Fruit fly (Drosophila melanogaster) whole organism, pupa: ENCODE results near the gene ERR.
A peak's percentile ranks its signal among the peaks of the same experiment; 100 is the strongest.

Experiments
- CG10348 ChIP-seq: fragments of 200-800 bp; sonication (Bioruptor generic); IDR thresholded peaks from 2 replicates; pipeline ENCODE4 v1.3.6; 2022; ENCODE audit warnings: missing biosample characterization, missing genetic modification characterization
- CG12605 ChIP-seq: fragments of 200-800 bp; sonication (Bioruptor generic); IDR thresholded peaks from 2 replicates; pipeline ENCODE4 v1.3.6; 2022; ENCODE audit warnings: missing biosample characterization, missing genetic modification characterization
- CG13204 ChIP-seq: fragments of 200-800 bp; sonication (Bioruptor generic); optimal IDR thresholded peaks from 2 replicates; lab custom pipeline; 2018; ENCODE audit warnings: missing biosample characterization, mild to moderate bottlenecking, missing genetic modification characterization, moderate library complexity
- CG14655 ChIP-seq: fragments of 200-800 bp; sonication (Bioruptor generic); optimal IDR thresholded peaks from 3 replicates; lab custom pipeline; 2017; ENCODE audit warnings: mild to moderate bottlenecking, missing biosample characterization, missing genetic modification reagents, missing genetic modification characterization
- CG15710 ChIP-seq: fragments of 200-800 bp; sonication (Bioruptor generic); optimal IDR thresholded peaks from 2 replicates; lab custom pipeline; 2018; ENCODE audit warnings: missing biosample characterization, mild to moderate bottlenecking, missing genetic modification characterization, moderate library complexity
- CG17806 ChIP-seq: fragments of 200-800 bp; sonication (Bioruptor generic); optimal IDR thresholded peaks from 2 replicates; lab custom pipeline; 2018; ENCODE audit warnings: missing biosample characterization, mild to moderate bottlenecking, missing genetic modification characterization, moderate library complexity
- CG32121 ChIP-seq: fragments of 200-800 bp; sonication (Bioruptor generic); IDR thresholded peaks from 2 replicates; pipeline ENCODE4 v1.3.6; 2022; ENCODE audit warnings: missing biosample characterization, missing genetic modification characterization
- CG34367 ChIP-seq: fragments of 200-800 bp; sonication (Bioruptor generic); optimal IDR thresholded peaks from 2 replicates; lab custom pipeline; 2018; ENCODE audit warnings: missing biosample characterization, mild to moderate bottlenecking, missing genetic modification characterization
- CG4496 ChIP-seq: fragments of 200-800 bp; sonication (Bioruptor generic); IDR thresholded peaks from 3 replicates; pipeline ENCODE4 v1.3.6; 2022; ENCODE audit warnings: missing biosample characterization, missing genetic modification characterization
- CG8159 ChIP-seq: fragments of 200-800 bp; sonication (Bioruptor generic); optimal IDR thresholded peaks from 3 replicates; lab custom pipeline; 2018; ENCODE audit warnings: missing biosample characterization, mild to moderate bottlenecking, missing genetic modification characterization, moderate library complexity
- CG8301 ChIP-seq: fragments of 200-800 bp; sonication (Bioruptor generic); optimal IDR thresholded peaks from 2 replicates; lab custom pipeline; 2018; ENCODE audit warnings: missing biosample characterization, mild to moderate bottlenecking, missing genetic modification characterization
- CG9948 ChIP-seq: fragments of 200-800 bp; sonication (Bioruptor generic); optimal IDR thresholded peaks from 2 replicates; lab custom pipeline; 2018; ENCODE audit warnings: missing biosample characterization, mild to moderate bottlenecking, missing genetic modification characterization, moderate library complexity
- D1 ChIP-seq: fragments of 200-800 bp; sonication (Bioruptor generic); optimal IDR thresholded peaks from 2 replicates; lab custom pipeline; 2018; ENCODE audit warnings: missing biosample characterization, mild to moderate bottlenecking, missing genetic modification characterization, moderate library complexity
- EcR ChIP-seq: fragments of 200-800 bp; sonication (Bioruptor generic); optimal IDR thresholded peaks from 3 replicates; lab custom pipeline; 2019; ENCODE audit warnings: missing biosample characterization, missing genetic modification characterization, mild to moderate bottlenecking, moderate library complexity, missing genetic modification reagents
- Ets98B ChIP-seq: fragments of 200-800 bp; sonication (Bioruptor generic); IDR thresholded peaks from 2 replicates; pipeline ENCODE4 v1.3.6; 2022; ENCODE audit warnings: missing biosample characterization, missing genetic modification characterization
- Pif1A ChIP-seq: fragments of 200-800 bp; sonication (Bioruptor generic); optimal IDR thresholded peaks from 3 replicates; lab custom pipeline; 2016; ENCODE audit warnings: missing biosample characterization, missing genetic modification characterization
- Pif1B ChIP-seq: fragments of 200-800 bp; sonication (Bioruptor generic); optimal IDR thresholded peaks from 3 replicates; lab custom pipeline; 2016; ENCODE audit warnings: missing biosample characterization, missing genetic modification characterization
- Snoo ChIP-seq: fragments of 200-800 bp; sonication (Bioruptor generic); optimal IDR thresholded peaks from 3 replicates; lab custom pipeline; 2017; ENCODE audit warnings: missing biosample characterization, mild to moderate bottlenecking, missing genetic modification characterization, inconsistent platforms
- fd96Ca ChIP-seq: fragments of 200-800 bp; sonication (Bioruptor generic); IDR thresholded peaks from 3 replicates; pipeline ENCODE4 v1.3.6; 2022; ENCODE audit warnings: missing biosample characterization, missing genetic modification characterization
- gl ChIP-seq: fragments of 200-800 bp; sonication (Bioruptor generic); optimal IDR thresholded peaks from 2 replicates; lab custom pipeline; 2018; ENCODE audit warnings: missing biosample characterization, mild to moderate bottlenecking, missing genetic modification characterization
- rn ChIP-seq: fragments of 200-800 bp; sonication (Bioruptor generic); IDR thresholded peaks from 2 replicates; pipeline ENCODE4 v1.3.6; 2022; ENCODE audit warnings: missing biosample characterization, missing genetic modification characterization

ERR gene

dm6 chr3L:8186627-8187396 is at the start of gene ERR, which contains the start of gene Atg18a:
TSS of gene ERR (minus strand) at chr3L:8186671.
TSS of gene Atg18a (plus strand) at chr3L:8186857.
- TF ChIP-seq CG8301 (tag; lab: Kevin White, UChicago): peak; percentile 74
- peak; percentile 78 for TF ChIP-seq Snoo (tag; lab: Kevin White, UChicago)
- TF ChIP-seq CG4496 (GFP tag; lab: Robert Waterston, UW): peak; percentile 92
- TF ChIP-seq CG17806 (tag; lab: Kevin White, UChicago): peak; percentile 73
- no peak for TF ChIP-seq CG14655
- TF ChIP-seq EcR (GFP tag; lab: Kevin White, UChicago): no peak
- peak; percentile 50; the same call in 1 of the 2 replicates for TF ChIP-seq CG12605 (GFP tag; lab: Robert Waterston, UW)
- TF ChIP-seq Ets98B: peak; percentile 82
- TF ChIP-seq CG32121 (GFP tag; lab: Robert Waterston, UW): peak; percentile 89
- TF ChIP-seq fd96Ca: peak; percentile 81
- TF ChIP-seq rn (GFP tag; lab: Robert Waterston, UW): peak; percentile 84
- TF ChIP-seq CG34367: peak; percentile 69
- TF ChIP-seq D1: no peak
- TF ChIP-seq CG15710 (tag; lab: Kevin White, UChicago): peak; percentile 87
- TF ChIP-seq CG13204: no peak
- TF ChIP-seq CG8159 (tag; lab: Kevin White, UChicago): peak; percentile 82
- no peak for TF ChIP-seq Pif1A
- TF ChIP-seq Pif1B (GFP tag; lab: Kevin White, UChicago): peak; percentile 73
- peak; percentile 19 for TF ChIP-seq gl (tag; lab: Kevin White, UChicago)
- TF ChIP-seq CG9948 (tag; lab: Kevin White, UChicago): peak; percentile 73
- peak; percentile 77 for TF ChIP-seq CG10348 (GFP tag; lab: Robert Waterston, UW)

- TF ChIP-seq Pif1B (GFP tag; lab: Kevin White, UChicago) (no peak), CG13204 (no peak), CG32121 (GFP tag; lab: Robert Waterston, UW) (no peak), rn (GFP tag; lab: Robert Waterston, UW) (no peak), CG9948 (tag; lab: Kevin White, UChicago) (no peak)
Observed at dm6 chr3L:8228924-8229323, 42.5 kb upstream of the ERR start, which contains the start of gene eIF4E3. TSS of gene eIF4E3 (plus strand) at chr3L:8229224.

- TF ChIP-seq CG8301 (tag; lab: Kevin White, UChicago) (no peak), D1 (no peak), CG9948 (tag; lab: Kevin White, UChicago) (no peak), fd96Ca (no peak), CG17806 (tag; lab: Kevin White, UChicago) (no peak), Pif1B (GFP tag; lab: Kevin White, UChicago) (no peak), CG4496 (GFP tag; lab: Robert Waterston, UW) (no peak), rn (GFP tag; lab: Robert Waterston, UW) (no peak)
Observed at dm6 chr3L:8221835-8222234, 35.4 kb upstream of the ERR start, which contains the start of gene CG13678. TSS of gene CG13678 (plus strand) at chr3L:8222141.

- no peak for TF ChIP-seq rn (GFP tag; lab: Robert Waterston, UW)
- TF ChIP-seq CG10348 (GFP tag; lab: Robert Waterston, UW): no peak
- TF ChIP-seq CG15710 (tag; lab: Kevin White, UChicago): no peak
- no peak for TF ChIP-seq Ets98B
- no peak for TF ChIP-seq CG9948 (tag; lab: Kevin White, UChicago)
- TF ChIP-seq CG17806 (tag; lab: Kevin White, UChicago): no peak
- no peak for TF ChIP-seq EcR (GFP tag; lab: Kevin White, UChicago)
- TF ChIP-seq CG8301 (tag; lab: Kevin White, UChicago): no peak
- no peak for TF ChIP-seq CG4496 (GFP tag; lab: Robert Waterston, UW)
- no peak for TF ChIP-seq CG14655
- no peak for TF ChIP-seq CG32121 (GFP tag; lab: Robert Waterston, UW)
- no peak for TF ChIP-seq CG12605 (GFP tag; lab: Robert Waterston, UW)
- no peak for TF ChIP-seq CG8159 (tag; lab: Kevin White, UChicago)
- no peak for TF ChIP-seq gl (tag; lab: Kevin White, UChicago)
- TF ChIP-seq fd96Ca: no peak
- TF ChIP-seq Pif1A: no peak
- TF ChIP-seq Pif1B (GFP tag; lab: Kevin White, UChicago): no peak
- no peak for TF ChIP-seq CG34367
- TF ChIP-seq D1: no peak
- no peak for TF ChIP-seq Snoo (tag; lab: Kevin White, UChicago)
Observed at dm6 chr3L:8219687-8220086, 33.2 kb upstream of the ERR start.

dm6 chr3L:8218883-8219282 is 32.4 kb upstream of the ERR start, which contains the start of gene CG13674:
TSS of gene CG13674 (minus strand) at chr3L:8218983.
- no peak for TF ChIP-seq EcR (GFP tag; lab: Kevin White, UChicago)
- TF ChIP-seq CG10348 (GFP tag; lab: Robert Waterston, UW): no peak
- no peak for TF ChIP-seq CG8159 (tag; lab: Kevin White, UChicago)
- TF ChIP-seq Pif1A: no peak
- TF ChIP-seq Snoo (tag; lab: Kevin White, UChicago): no peak
- no peak for TF ChIP-seq CG15710 (tag; lab: Kevin White, UChicago)
- no peak for TF ChIP-seq Ets98B
- no peak for TF ChIP-seq CG34367
- no peak for TF ChIP-seq CG4496 (GFP tag; lab: Robert Waterston, UW)
- TF ChIP-seq Pif1B (GFP tag; lab: Kevin White, UChicago): no peak
- TF ChIP-seq CG8301 (tag; lab: Kevin White, UChicago): no peak
- TF ChIP-seq gl (tag; lab: Kevin White, UChicago): no peak
- TF ChIP-seq CG32121 (GFP tag; lab: Robert Waterston, UW): no peak
